Worm (Caenorhabditis elegans): ENCODE data around the gene F22F4.9.

DNA sequence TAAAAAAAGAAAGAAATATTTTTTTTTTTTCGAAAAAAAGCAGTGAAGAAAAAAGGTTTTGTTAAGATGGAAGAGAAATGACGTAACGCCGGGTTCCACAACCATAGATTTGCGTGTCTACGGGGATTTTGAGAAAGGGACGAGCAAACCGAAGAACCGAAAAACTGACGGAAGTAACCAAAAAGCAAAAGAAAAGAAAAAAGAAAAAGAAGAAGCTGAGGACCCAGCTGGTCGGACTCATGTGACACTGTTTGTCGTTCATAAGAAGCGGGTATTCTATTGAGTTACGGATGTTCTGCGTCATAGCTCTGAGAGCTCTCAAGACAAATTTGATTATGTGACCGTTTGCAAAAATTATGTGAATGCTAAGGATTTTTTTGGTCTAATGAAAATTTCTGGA lies 16.5 kb downstream of the F22F4.9 start:
- TF ChIP-seq pqm-1 (tag; optimal IDR thresholded peaks at IDR 0.05) (no peak), nhr-237 (tag; optimal IDR thresholded peaks at IDR 0.05) (no peak)
